Fruit fly (Drosophila melanogaster): ENCODE results near the gene CG15580.

- TF ChIP-seq CG32121 (GFP tag; IDR thresholded peaks at IDR 0.05): no peak
- TF ChIP-seq D1 (tag; optimal IDR thresholded peaks at IDR 0.05): no peak
- no peak for TF ChIP-seq Pif1A (GFP tag; optimal IDR thresholded peaks at IDR 0.05)
- no peak for TF ChIP-seq rn (GFP tag; IDR thresholded peaks at IDR 0.05)
- no peak for TF ChIP-seq CG4496 (GFP tag; IDR thresholded peaks at IDR 0.05)
- TF ChIP-seq gl (tag; optimal IDR thresholded peaks at IDR 0.05): no peak
- no peak for TF ChIP-seq Snoo (tag; optimal IDR thresholded peaks at IDR 0.05)
- peak; percentile 45 for TF ChIP-seq EcR (GFP tag; optimal IDR thresholded peaks at IDR 0.05)
- TF ChIP-seq CG15710 (tag; optimal IDR thresholded peaks at IDR 0.05): no peak
- no peak for TF ChIP-seq CG8301 (tag; optimal IDR thresholded peaks at IDR 0.05)
- TF ChIP-seq CG13204 (GFP tag; optimal IDR thresholded peaks at IDR 0.05): no peak
- no peak for TF ChIP-seq CG17806 (tag; optimal IDR thresholded peaks at IDR 0.05)
Observed at dm6 chr3R:6097042-6097441, 39.7 kb upstream of the CG15580 start.

Data from whole organism, pupa.